Worm (Caenorhabditis elegans) whole organism, L2 larva: ENCODE measurements around the gene ins-13.

Experiments used
- lsy-2 ChIP-seq, 2 experiments: fragments of 150-350 bp in 1 of 2; sonication (generic microtip) in 1 of 2; optimal IDR thresholded peaks; 2 replicates each; lab custom pipeline; 2014 to 2017; ENCODE audit warnings: missing biosample characterization in 2 of 2, missing genetic modification characterization in 2 of 2
- nhr-10 ChIP-seq: sonication (generic microtip); optimal IDR thresholded peaks from 2 replicates; lab custom pipeline; 2017; ENCODE audit warnings: missing biosample characterization, missing genetic modification characterization
- nhr-11 ChIP-seq: fragments of 150-350 bp; optimal IDR thresholded peaks from 2 replicates; lab custom pipeline; 2014; ENCODE audit warnings: missing biosample characterization, missing genetic modification characterization
- nhr-237 ChIP-seq: fragments of 150-350 bp; optimal IDR thresholded peaks from 2 replicates; lab custom pipeline; 2014; ENCODE audit warnings: missing biosample characterization, missing genetic modification characterization
- nhr-6 ChIP-seq: fragments of 150-350 bp; optimal IDR thresholded peaks from 2 replicates; lab custom pipeline; 2014; ENCODE audit warnings: missing biosample characterization, missing genetic modification characterization
- unc-39 ChIP-seq: fragments of 150-350 bp; optimal IDR thresholded peaks from 2 replicates; lab custom pipeline; 2014; ENCODE audit warnings: missing biosample characterization, missing genetic modification characterization
- unc-62 ChIP-seq: fragments of 150-350 bp; optimal IDR thresholded peaks from 2 replicates; lab custom pipeline; 2014; ENCODE audit warnings: missing biosample characterization, missing genetic modification reagents, missing genetic modification characterization

DNA sequence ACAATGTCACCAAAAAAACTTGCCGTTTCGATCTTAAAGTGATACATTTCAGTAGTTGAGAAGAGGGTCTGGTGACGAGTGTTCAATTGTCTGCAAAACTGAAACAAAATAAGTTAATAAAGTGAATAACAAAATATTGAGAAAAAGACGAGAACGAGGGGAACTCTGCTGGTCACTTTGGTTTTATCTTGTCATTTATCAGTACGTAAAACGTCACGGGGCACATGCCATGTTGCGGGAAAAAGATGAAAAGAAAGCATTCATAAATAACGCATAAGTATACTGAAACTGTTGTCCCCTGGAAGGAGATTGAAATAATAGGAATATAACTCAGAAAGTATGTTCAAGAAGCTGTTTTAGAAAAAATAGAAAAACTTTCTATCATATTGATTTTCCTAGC lies 29.8 kb downstream of the ins-13 start, which contains the start of gene sahd-1:
- no peak for TF ChIP-seq unc-39 (tag; lab: Kevin White, UChicago)
- TF ChIP-seq nhr-237 (tag; lab: Kevin White, UChicago): no peak
- no peak for TF ChIP-seq lsy-2 (tag; optimal IDR thresholded peaks at IDR 0.05; lab: Kevin White, UChicago)
- TF ChIP-seq nhr-10 (tag; lab: Kevin White, UChicago): no peak
- TF ChIP-seq unc-62 (GFP tag; lab: Kevin White, UChicago): no peak
- no peak for TF ChIP-seq nhr-11 (tag; lab: Kevin White, UChicago)
- TF ChIP-seq nhr-6: no peak
